Worm (Caenorhabditis elegans) whole organism, mixed stage, embryonic: Measurements from ENCODE around the gene srx-104.

Source experiments
- M03D4.4 ChIP-seq: sonication (generic microtip); optimal IDR thresholded peaks from 2 replicates; lab custom pipeline; 2017; ENCODE audit warnings: mild to moderate bottlenecking, missing genetic modification characterization, missing compliant biosample characterization
- blmp-1 ChIP-seq: fragments of 150-350 bp; optimal IDR thresholded peaks from 2 replicates; lab custom pipeline; 2014; ENCODE audit warnings: missing biosample characterization, missing genetic modification characterization
- ceh-39 ChIP-seq: fragments of 150-350 bp; optimal IDR thresholded peaks from 2 replicates; lab custom pipeline; 2014; ENCODE audit warnings: missing biosample characterization, missing genetic modification characterization
- ceh-43 ChIP-seq: fragments of 200-800 bp; sonication (Bioruptor generic); optimal IDR thresholded peaks from 2 replicates; lab custom pipeline; 2018; ENCODE audit warnings: mild to moderate bottlenecking, missing genetic modification characterization, moderate library complexity, missing compliant biosample characterization
- ceh-83 ChIP-seq: fragments of 200-800 bp; sonication (Bioruptor generic); optimal IDR thresholded peaks from 2 replicates; lab custom pipeline; 2018; ENCODE audit warnings: mild to moderate bottlenecking, missing genetic modification characterization, missing compliant biosample characterization
- ces-1 ChIP-seq: fragments of 150-350 bp; optimal IDR thresholded peaks from 2 replicates; lab custom pipeline; 2014; ENCODE audit warnings: missing biosample characterization, missing genetic modification reagents, missing genetic modification characterization
- cnd-1 ChIP-seq: fragments of 200-800 bp; sonication (Bioruptor generic); optimal IDR thresholded peaks from 2 replicates; lab custom pipeline; 2018; ENCODE audit warnings: mild to moderate bottlenecking, missing genetic modification characterization, missing compliant biosample characterization
- drap-1 ChIP-seq: fragments of 200-800 bp; sonication (Bioruptor generic); optimal IDR thresholded peaks from 3 replicates; lab custom pipeline; 2018; ENCODE audit warnings: mild to moderate bottlenecking, missing genetic modification characterization, missing compliant biosample characterization
- elt-1 ChIP-seq: sonication (generic microtip); optimal IDR thresholded peaks from 2 replicates; lab custom pipeline; 2017; ENCODE audit warnings: missing genetic modification characterization, mild to moderate bottlenecking, missing compliant biosample characterization, antibody characterized with exemption, moderate library complexity, borderline replicate concordance; ENCODE audit not compliant: insufficient read depth
- flh-1 ChIP-seq: fragments of 200-800 bp; sonication (Bioruptor generic); optimal IDR thresholded peaks from 2 replicates; lab custom pipeline; 2018; ENCODE audit warnings: mild to moderate bottlenecking, missing genetic modification characterization, moderate library complexity, missing compliant biosample characterization
- ham-2 ChIP-seq: fragments of 200-800 bp; sonication (Bioruptor generic); optimal IDR thresholded peaks from 2 replicates; lab custom pipeline; 2018; ENCODE audit warnings: mild to moderate bottlenecking, missing genetic modification characterization, missing compliant biosample characterization
- hlh-1 ChIP-seq: fragments of 150-350 bp; optimal IDR thresholded peaks from 2 replicates; lab custom pipeline; 2014; ENCODE audit warnings: missing biosample characterization, missing genetic modification reagents, missing genetic modification characterization
- lsy-2 ChIP-seq: fragments of 150-350 bp; optimal IDR thresholded peaks from 2 replicates; lab custom pipeline; 2014; ENCODE audit warnings: missing biosample characterization, missing genetic modification characterization
- mab-5 ChIP-seq: fragments of 150-350 bp; optimal IDR thresholded peaks from 2 replicates; lab custom pipeline; 2014; ENCODE audit warnings: missing biosample characterization, missing genetic modification characterization
- mep-1 ChIP-seq: fragments of 150-350 bp; optimal IDR thresholded peaks from 2 replicates; lab custom pipeline; 2017; ENCODE audit warnings: missing biosample characterization, missing genetic modification reagents, missing genetic modification characterization, inconsistent platforms
- mls-2 ChIP-seq: sonication (generic microtip); optimal IDR thresholded peaks from 2 replicates; lab custom pipeline; 2016; ENCODE audit warnings: mild to moderate bottlenecking, missing genetic modification characterization, moderate library complexity, missing compliant biosample characterization
- nhr-12 ChIP-seq: fragments of 150-350 bp; optimal IDR thresholded peaks from 2 replicates; lab custom pipeline; 2014; ENCODE audit warnings: missing biosample characterization, missing genetic modification characterization
- nhr-2 ChIP-seq: fragments of 150-350 bp; optimal IDR thresholded peaks from 2 replicates; lab custom pipeline; 2014; ENCODE audit warnings: missing biosample characterization, missing genetic modification characterization
- nhr-237 ChIP-seq: fragments of 150-350 bp; optimal IDR thresholded peaks from 2 replicates; lab custom pipeline; 2014; ENCODE audit warnings: missing biosample characterization, missing genetic modification characterization
- nhr-28 ChIP-seq: fragments of 150-350 bp; optimal IDR thresholded peaks from 2 replicates; lab custom pipeline; 2014; ENCODE audit warnings: missing biosample characterization, missing genetic modification characterization
- nhr-76 ChIP-seq: sonication (generic microtip); optimal IDR thresholded peaks from 2 replicates; lab custom pipeline; 2017; ENCODE audit warnings: missing biosample characterization, missing genetic modification characterization
- pha-4 ChIP-seq: fragments of 150-350 bp; optimal IDR thresholded peaks from 2 replicates; lab custom pipeline; 2018; ENCODE audit warnings: missing biosample characterization, missing genetic modification reagents, missing genetic modification characterization
- sptf-1 ChIP-seq: sonication (generic microtip); optimal IDR thresholded peaks from 2 replicates; lab custom pipeline; 2017; ENCODE audit warnings: mild to moderate bottlenecking, missing genetic modification characterization, moderate library complexity, missing compliant biosample characterization
- tbx-8 ChIP-seq: fragments of 200-800 bp; sonication (Bioruptor generic); optimal IDR thresholded peaks from 2 replicates; lab custom pipeline; 2018; ENCODE audit warnings: mild to moderate bottlenecking, missing genetic modification characterization, moderate library complexity, missing compliant biosample characterization
- unc-120 ChIP-seq: sonication (generic microtip); optimal IDR thresholded peaks from 2 replicates; lab custom pipeline; 2017; ENCODE audit warnings: missing genetic modification characterization, missing compliant biosample characterization; ENCODE audit not compliant: poor library complexity, severe bottlenecking
- unc-39 ChIP-seq: fragments of 150-350 bp; optimal IDR thresholded peaks from 2 replicates; lab custom pipeline; 2014; ENCODE audit warnings: missing biosample characterization, missing genetic modification characterization
- ztf-11 ChIP-seq: fragments of 150-350 bp; optimal IDR thresholded peaks from 2 replicates; lab custom pipeline; 2014; ENCODE audit warnings: missing biosample characterization, missing genetic modification characterization

The srx-104 gene

DNA sequence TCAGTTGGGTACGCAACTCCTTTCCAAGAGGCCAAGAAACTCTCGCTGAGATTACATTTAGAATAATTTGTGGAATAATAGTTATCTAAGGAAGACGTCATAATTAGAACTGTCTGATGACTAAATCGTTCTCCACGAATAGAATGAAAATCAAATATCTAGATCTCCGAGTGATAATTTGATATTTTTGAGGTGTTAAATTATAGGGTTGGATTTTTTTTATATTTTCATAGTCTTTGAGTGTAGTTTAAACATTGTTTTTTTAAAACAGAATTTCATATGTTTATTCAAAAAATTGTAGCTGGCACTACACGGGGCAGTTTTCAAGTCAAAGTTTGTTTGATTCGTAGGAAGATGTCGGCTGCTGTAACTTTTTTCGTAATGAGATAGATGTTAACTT, 17.0 kb upstream of the srx-104 start, which contains the start of gene srh-99:
Gene srh-99, minus strand, starts transcription at position 101 of the 400 bp plus-strand sequence.
- no peak for TF ChIP-seq pha-4
- TF ChIP-seq M03D4.4 (tag; lab: Kevin White, UChicago): no peak
- TF ChIP-seq unc-120 (tag; lab: Kevin White, UChicago): no peak
- no peak for TF ChIP-seq flh-1 (GFP tag; lab: Kevin White, UChicago)
- no peak for TF ChIP-seq tbx-8 (GFP tag; lab: Kevin White, UChicago)
- TF ChIP-seq mep-1 (tag; lab: Kevin White, UChicago): no peak

- TF ChIP-seq flh-1 (GFP tag; lab: Kevin White, UChicago) (no peak), mep-1 (tag; lab: Kevin White, UChicago) (no peak), sptf-1 (tag; lab: Kevin White, UChicago) (no peak), ham-2 (GFP tag; lab: Kevin White, UChicago) (no peak), nhr-237 (no peak), ceh-83 (no peak), lsy-2 (tag; lab: Kevin White, UChicago) (no peak), hlh-1 (tag; lab: Kevin White, UChicago) (no peak), nhr-2 (tag; lab: Kevin White, UChicago) (no peak), ceh-43 (GFP tag; lab: Kevin White, UChicago) (no peak), mls-2 (tag; lab: Kevin White, UChicago) (no peak), ztf-11 (tag; lab: Kevin White, UChicago) (no peak)
These were observed 15.1 kb upstream of the srx-104 start, which contains the start of gene srh-100 for ce11 chrII:3714595-3714994. Gene srh-100 (minus strand): TSS chrII:3714695.

- TF ChIP-seq blmp-1 (tag; lab: Kevin White, UChicago) (no peak), nhr-237 (no peak), elt-1 (tag; lab: Kevin White, UChicago) (no peak), mls-2 (tag; lab: Kevin White, UChicago) (no peak), nhr-28 (tag; lab: Kevin White, UChicago) (no peak), ces-1 (no peak), unc-39 (tag; lab: Kevin White, UChicago) (no peak), mab-5 (tag; lab: Kevin White, UChicago) (no peak), ham-2 (GFP tag; lab: Kevin White, UChicago) (no peak), ztf-11 (tag; lab: Kevin White, UChicago) (no peak)
These were observed 11.6 kb upstream of the srx-104 start, which contains the start of gene fbxc-53 for ce11 chrII:3711047-3711446. Gene fbxc-53 (plus strand): TSS chrII:3711291.

ce11 chrII:3709255-3709654, 9.8 kb upstream of the srx-104 start, which contains the start of gene srx-110:
Gene srx-110 (plus strand): TSS chrII:3709555.
- TF ChIP-seq nhr-76 (tag; lab: Kevin White, UChicago): no peak
- no peak for TF ChIP-seq flh-1 (GFP tag; lab: Kevin White, UChicago)
- no peak for TF ChIP-seq ceh-39
- TF ChIP-seq nhr-237: no peak

- no peak for TF ChIP-seq tbx-8 (GFP tag; lab: Kevin White, UChicago)
These were observed 5.8 kb upstream of the srx-104 start, which contains the start of gene srx-108 for ce11 chrII:3705320-3705719. Gene srx-108 (plus strand): TSS chrII:3705620.

ce11 chrII:3701305-3701704, 1.8 kb upstream of the srx-104 start, which contains the start of gene srx-105:
Gene srx-105 (minus strand): TSS chrII:3701405.
- TF ChIP-seq nhr-2 (tag; lab: Kevin White, UChicago): no peak
- no peak for TF ChIP-seq M03D4.4 (tag; lab: Kevin White, UChicago)
- TF ChIP-seq drap-1 (GFP tag; lab: Kevin White, UChicago): no peak
- no peak for TF ChIP-seq pha-4
- no peak for TF ChIP-seq nhr-12 (tag; lab: Kevin White, UChicago)
- TF ChIP-seq blmp-1 (tag; lab: Kevin White, UChicago): no peak
- no peak for TF ChIP-seq cnd-1 (tag; lab: Kevin White, UChicago)
- no peak for TF ChIP-seq mab-5 (tag; lab: Kevin White, UChicago)
- TF ChIP-seq tbx-8 (GFP tag; lab: Kevin White, UChicago): no peak
- no peak for TF ChIP-seq ham-2 (GFP tag; lab: Kevin White, UChicago)
- TF ChIP-seq unc-120 (tag; lab: Kevin White, UChicago): no peak
- TF ChIP-seq mls-2 (tag; lab: Kevin White, UChicago): no peak
